Worm (Caenorhabditis elegans) whole organism, late embryonic: Measurements from ENCODE around the gene T08A9.13.
"Not testable (repeated sequence)": the region's sequence is repeated elsewhere in the genome, so short reads cannot be mapped to it uniquely, and the experiment has no call there.

Experiments
- ama-1 ChIP-seq: fragments of 150-350 bp; optimal IDR thresholded peaks from 2 replicates; lab custom pipeline; 2014
- elt-2 ChIP-seq: sonication (generic microtip); optimal IDR thresholded peaks from 2 replicates; lab custom pipeline; 2016; ENCODE audit warnings: missing genetic modification reagents, missing genetic modification characterization, missing compliant biosample characterization
- pag-3 ChIP-seq: sonication (generic microtip); optimal IDR thresholded peaks from 2 replicates; lab custom pipeline; 2016; ENCODE audit warnings: missing compliant biosample characterization, missing genetic modification characterization, borderline replicate concordance
- pat-9 ChIP-seq: fragments of 200-800 bp; sonication (Bioruptor generic); optimal IDR thresholded peaks from 2 replicates; lab custom pipeline; 2018; ENCODE audit warnings: mild to moderate bottlenecking, missing genetic modification characterization, moderate library complexity, missing compliant biosample characterization
- pha-2 ChIP-seq: sonication (generic microtip); optimal IDR thresholded peaks from 2 replicates; lab custom pipeline; 2017; ENCODE audit warnings: mild to moderate bottlenecking, missing genetic modification characterization, missing compliant biosample characterization
- ref-2 ChIP-seq: sonication (generic microtip); optimal IDR thresholded peaks from 2 replicates; lab custom pipeline; 2016; ENCODE audit warnings: missing genetic modification characterization, missing compliant biosample characterization
- unc-42 ChIP-seq: sonication (generic microtip); optimal IDR thresholded peaks from 2 replicates; lab custom pipeline; 2016; ENCODE audit warnings: missing genotype, missing genetic modification characterization, missing compliant biosample characterization

DNA sequence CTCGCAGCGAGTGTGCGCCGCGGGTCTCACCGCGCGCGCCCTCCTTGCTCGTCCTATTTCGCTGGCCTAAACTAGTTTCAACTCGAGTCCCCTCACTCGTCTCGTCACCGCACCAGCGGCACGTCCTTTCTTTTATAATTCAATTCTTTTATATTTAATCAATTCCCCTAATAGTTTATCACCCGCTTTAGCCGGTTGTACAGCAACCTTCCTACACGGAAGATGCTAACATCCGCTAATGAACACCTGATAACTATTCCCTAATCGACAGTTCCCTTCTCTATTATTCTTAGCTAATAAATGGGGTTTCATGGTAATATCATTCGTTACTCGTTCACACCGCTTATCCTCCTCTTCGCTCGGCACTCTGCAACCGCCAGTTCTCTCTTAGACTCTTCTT lies 43.0 kb upstream of the T08A9.13 start, which contains the start of gene C56G3.2:
- TF ChIP-seq pat-9 (tag; lab: Kevin White, UChicago); ref-2 (tag; lab: Kevin White, UChicago); unc-42 (tag; lab: Kevin White, UChicago); ama-1 (lab: Kevin White, UChicago); pag-3 (tag; lab: Kevin White, UChicago); pha-2 (tag; lab: Kevin White, UChicago); elt-2: not testable (repeated sequence)
